Fruit fly (Drosophila melanogaster): Measurements from ENCODE around the gene CG17107.

- no peak for TF ChIP-seq pad (GFP tag; optimal IDR thresholded peaks at IDR 0.05)
- TF ChIP-seq CG14711 (tag; optimal IDR thresholded peaks at IDR 0.05): no peak
- no peak for TF ChIP-seq CG1620 (GFP tag; optimal IDR thresholded peaks at IDR 0.05)
- no peak for TF ChIP-seq CG7101 (tag; optimal IDR thresholded peaks at IDR 0.05)
- no peak for TF ChIP-seq cnc (optimal IDR thresholded peaks at IDR 0.05)
- no peak for TF ChIP-seq Mnt (GFP tag; optimal IDR thresholded peaks at IDR 0.05)
Observed at dm6 chr2L:10651313-10651712, 30.4 kb upstream of the CG17107 start, which contains the start of gene dbf.
